Worm (Caenorhabditis elegans): Measurements from ENCODE around the gene ZK402.5.

DNA sequence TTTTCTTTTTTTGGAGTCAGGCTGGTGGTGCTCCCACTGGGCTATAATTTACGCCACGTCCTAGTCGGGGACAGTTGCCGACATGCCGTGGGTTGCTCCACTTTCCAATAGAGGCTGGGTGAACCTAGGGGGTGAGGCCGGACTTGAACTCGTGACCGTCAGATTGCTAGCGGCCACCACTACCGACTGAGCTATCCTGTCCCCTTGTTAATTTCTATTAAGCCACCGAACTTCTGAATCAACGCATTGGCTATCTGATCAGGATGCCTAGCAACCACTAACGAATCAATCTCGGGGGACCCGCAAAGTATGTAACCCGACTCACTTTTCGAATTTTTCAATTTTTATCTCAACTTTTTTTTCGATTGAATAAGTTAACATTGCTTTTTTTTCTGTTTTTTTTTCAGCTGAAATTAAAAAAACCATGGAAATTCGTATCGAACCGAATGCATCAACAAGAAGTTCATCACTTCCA is 14.2 kb downstream of the ZK402.5 start, which contains the start of gene F56C3.1:
- no peak for TF ChIP-seq dao-5 (tag; optimal IDR thresholded peaks at IDR 0.05)
- TF ChIP-seq W03F9.2 (tag; optimal IDR thresholded peaks at IDR 0.05), result no peak
- TF ChIP-seq him-1 (tag; optimal IDR thresholded peaks at IDR 0.05), result no peak
